Fruit fly (Drosophila melanogaster): ENCODE results near the gene Kcmf1.
A peak's percentile ranks its signal among the peaks of the same experiment; 100 is the strongest.

Gene Kcmf1

DNA sequence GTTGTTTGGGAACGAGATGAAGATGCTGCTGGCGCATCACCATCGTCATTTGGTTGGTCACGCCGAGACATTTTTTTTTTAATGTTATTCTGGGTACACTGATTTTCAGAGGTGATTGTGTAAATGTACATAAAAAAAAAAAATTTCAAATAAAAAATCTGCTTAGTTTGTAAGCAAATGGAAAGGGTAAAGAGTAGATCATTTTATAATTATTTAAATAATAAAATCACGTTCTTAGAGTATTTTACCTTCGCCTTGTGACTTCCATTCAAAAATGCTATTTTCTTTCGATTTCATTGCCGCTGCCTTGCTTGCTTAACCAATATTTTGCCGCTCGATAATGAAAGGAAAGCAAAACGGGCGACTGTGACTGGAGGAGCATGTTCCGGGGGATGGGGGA, 35.9 kb downstream of the Kcmf1 start (continued):
- TF ChIP-seq lov (optimal IDR thresholded peaks at IDR 0.05) (no peak), lov (GFP tag; IDR thresholded peaks at IDR 0.05) (no peak), Xrp1 (GFP tag; IDR thresholded peaks at IDR 0.05) (peak; percentile 71), CG15514 (GFP tag; optimal IDR thresholded peaks at IDR 0.05) (no peak), CG10147 (GFP tag; optimal IDR thresholded peaks at IDR 0.05) (no peak), seq (GFP tag; IDR thresholded peaks at IDR 0.05) (no peak), br (optimal IDR thresholded peaks at IDR 0.05) (no peak), vfl (GFP tag; optimal IDR thresholded peaks at IDR 0.05) (no peak), HHEX (GFP tag; optimal IDR thresholded peaks at IDR 0.05) (peak; percentile 16), Jarid2 (GFP tag; optimal IDR thresholded peaks at IDR 0.05) (no peak), Scr (GFP tag; IDR thresholded peaks at IDR 0.05; ENCODE audit: partially characterized antibody) (no peak), HLHmδ (GFP tag; optimal IDR thresholded peaks at IDR 0.05) (no peak), BEAF-32 (GFP tag; optimal IDR thresholded peaks at IDR 0.05) (no peak), hkb (optimal IDR thresholded peaks at IDR 0.05) (no peak), hkb (GFP tag; IDR thresholded peaks at IDR 0.05) (peak; percentile 57), CG14014 (GFP tag; IDR thresholded peaks at IDR 0.05) (0 out of 2 replicates have a peak, but pooled peaks have one; percentile 40), HmgZ (tag; optimal IDR thresholded peaks at IDR 0.05) (no peak), tin (GFP tag; optimal IDR thresholded peaks at IDR 0.05) (peak; percentile 8), ken (GFP tag; IDR thresholded peaks at IDR 0.05) (0 out of 3 replicates have a peak, but pooled peaks have one; percentile 61), CG4854 (GFP tag; optimal IDR thresholded peaks at IDR 0.05) (no peak), CG11398 (GFP tag; optimal IDR thresholded peaks at IDR 0.05) (no peak), CG5245 (GFP tag; optimal IDR thresholded peaks at IDR 0.05) (peak; percentile 11), CG18599 (GFP tag; optimal IDR thresholded peaks at IDR 0.05) (no peak), CG42726 (GFP tag; IDR thresholded peaks at IDR 0.05; ENCODE audit: partially characterized antibody) (no peak), Opbp (GFP tag; IDR thresholded peaks at IDR 0.05; ENCODE audit: partially characterized antibody) (no peak), onecut (GFP tag; IDR thresholded peaks at IDR 0.05) (0 out of 2 replicates have a peak, but pooled peaks have one; percentile 12), cato (GFP tag; optimal IDR thresholded peaks at IDR 0.05; ENCODE audit: borderline replicate concordance) (no peak), CG6689 (GFP tag; IDR thresholded peaks at IDR 0.05) (peak; percentile 25; the same call in 1 of the 2 replicates), sob (GFP tag; IDR thresholded peaks at IDR 0.05) (no peak), run (tag; optimal IDR thresholded peaks at IDR 0.05) (no peak), Blimp-1 (GFP tag; optimal IDR thresholded peaks at IDR 0.05) (peak; percentile 79), dpn (GFP tag; optimal IDR thresholded peaks at IDR 0.05) (peak in 1 of 2 experiments; percentile 1), yki (optimal IDR thresholded peaks at IDR 0.05) (no peak), dmrt99B (tag; optimal IDR thresholded peaks at IDR 0.05) (peak; percentile 72), CG17186 (GFP tag; optimal IDR thresholded peaks at IDR 0.05) (no peak), CG14965 (GFP tag; optimal IDR thresholded peaks at IDR 0.05; ENCODE audit: borderline replicate concordance) (no peak), Awh (GFP tag; IDR thresholded peaks at IDR 0.05) (peak; percentile 53; the same call in 1 of the 2 replicates), CG10366 (GFP tag; IDR thresholded peaks at IDR 0.05) (peak; percentile 49; the same call in 1 of the 2 replicates), H15 (GFP tag; IDR thresholded peaks at IDR 0.05) (peak; percentile 63; the same call in 2 of the 3 replicates), row (GFP tag; IDR thresholded peaks at IDR 0.05) (peak; percentile 61), oc (tag; optimal IDR thresholded peaks at IDR 0.05) (peak; percentile 55), CG1602 (GFP tag; optimal IDR thresholded peaks at IDR 0.05) (peak; percentile 14), CG9876 (GFP tag; optimal IDR thresholded peaks at IDR 0.05) (no peak), prd (optimal IDR thresholded peaks at IDR 0.05) (no peak), prd (GFP tag; IDR thresholded peaks at IDR 0.05) (peak; percentile 56), CG16863 (GFP tag; optimal IDR thresholded peaks at IDR 0.05) (no peak), Sry-β (GFP tag; optimal IDR thresholded peaks at IDR 0.05) (no peak), bcd (GFP tag; optimal IDR thresholded peaks at IDR 0.05) (peak; percentile 12), Stat92E (GFP tag; optimal IDR thresholded peaks at IDR 0.05) (no peak), amos (GFP tag; IDR thresholded peaks at IDR 0.05; ENCODE audit: partially characterized antibody) (no peak), CG11695 (GFP tag; IDR thresholded peaks at IDR 0.05) (0 out of 3 replicates have a peak, but pooled peaks have one; percentile 28)
